Fruit fly (Drosophila melanogaster): ENCODE measurements around the gene Elovl7.

The Elovl7 gene

DNA sequence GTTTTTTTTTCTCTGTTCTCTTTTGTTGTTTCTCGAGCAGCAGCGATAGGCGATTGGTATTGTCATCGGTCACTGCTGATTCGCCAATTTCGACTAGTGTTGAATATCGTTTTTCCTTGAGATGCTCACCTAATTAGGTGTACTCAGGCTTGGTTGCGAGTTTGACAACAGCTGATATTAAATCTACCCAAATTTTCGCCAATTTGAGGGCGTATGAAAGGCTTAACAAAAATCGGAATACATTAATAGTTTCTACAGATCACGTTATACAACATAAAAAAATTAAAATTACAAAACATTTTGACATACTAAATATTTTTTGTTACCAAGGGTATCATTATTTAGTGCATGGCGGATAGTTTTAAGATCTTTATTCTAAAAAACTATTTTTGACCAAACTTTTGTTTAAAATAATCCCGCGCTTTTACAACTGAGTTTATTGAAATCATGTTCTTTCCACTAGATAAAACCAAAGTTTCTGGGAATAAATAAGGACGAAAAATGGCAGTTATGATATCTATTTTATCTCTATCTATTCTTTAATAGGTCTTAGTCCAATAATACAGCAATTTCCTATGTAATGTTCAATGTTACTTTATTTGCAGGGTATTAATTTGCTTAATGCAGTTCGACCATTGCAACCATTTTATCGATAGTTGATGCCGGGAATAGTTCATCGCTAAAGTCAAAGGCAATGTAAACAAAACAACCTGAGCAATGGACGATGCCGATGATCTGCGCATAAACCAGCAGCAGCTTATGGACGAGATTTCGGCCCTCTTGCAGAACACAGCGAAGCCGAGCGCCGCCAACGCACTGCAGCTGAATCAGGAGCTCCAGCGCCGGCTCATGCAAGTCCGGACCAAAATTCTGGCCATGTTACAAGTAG, 17.7 kb upstream of the Elovl7 start, which contains the start of the genes CG10435 and Pbp95 (continued):
- no peak for TF ChIP-seq oc (tag; optimal IDR thresholded peaks at IDR 0.05)
- peak; percentile 80 for TF ChIP-seq Dll (GFP tag; IDR thresholded peaks at IDR 0.05; ENCODE audit: partially characterized antibody)
- no peak for TF ChIP-seq CG8290 (GFP tag; optimal IDR thresholded peaks at IDR 0.05)
- TF ChIP-seq CG8290 (tag; optimal IDR thresholded peaks at IDR 0.05) = no peak
- TF ChIP-seq repo (GFP tag; optimal IDR thresholded peaks at IDR 0.05) = no peak
- TF ChIP-seq gt (GFP tag; IDR thresholded peaks at IDR 0.05) = no peak
- no peak for TF ChIP-seq CG12071 (GFP tag; optimal IDR thresholded peaks at IDR 0.05)
- TF ChIP-seq CG4730 (GFP tag; IDR thresholded peaks at IDR 0.05) = no peak
- no peak for TF ChIP-seq Lhr (GFP tag; optimal IDR thresholded peaks at IDR 0.05)
- peak; percentile 66 for TF ChIP-seq HLH54F (GFP tag; optimal IDR thresholded peaks at IDR 0.05)
- peak; percentile 40 for TF ChIP-seq fu2 (GFP tag; optimal IDR thresholded peaks at IDR 0.05)
- no peak for TF ChIP-seq CG6765 (GFP tag; optimal IDR thresholded peaks at IDR 0.05)
- peak; percentile 82 for TF ChIP-seq vvl (GFP tag; IDR thresholded peaks at IDR 0.05)
- TF ChIP-seq Dip3 (GFP tag; optimal IDR thresholded peaks at IDR 0.05) = peak; percentile 18
- TF ChIP-seq hth (optimal IDR thresholded peaks at IDR 0.05) = no peak
- TF ChIP-seq Dad (GFP tag; optimal IDR thresholded peaks at IDR 0.05) = peak; percentile 46
- 0 out of 2 replicates have a peak, but pooled peaks have one; percentile 38 for TF ChIP-seq toy (GFP tag; IDR thresholded peaks at IDR 0.05)
- TF ChIP-seq corto (GFP tag; optimal IDR thresholded peaks at IDR 0.05) = no peak
- peak; percentile 45 for TF ChIP-seq Atf-2 (GFP tag; optimal IDR thresholded peaks at IDR 0.05)
- TF ChIP-seq Hr78 (GFP tag; optimal IDR thresholded peaks at IDR 0.05) = no peak
- TF ChIP-seq kay (GFP tag; optimal IDR thresholded peaks at IDR 0.05) = no peak
- peak; percentile 63 for TF ChIP-seq bab2 (GFP tag; optimal IDR thresholded peaks at IDR 0.05)
- TF ChIP-seq Myb (GFP tag; optimal IDR thresholded peaks at IDR 0.05) = peak; percentile 36
- no peak for TF ChIP-seq CG34376 (GFP tag; optimal IDR thresholded peaks at IDR 0.05)
- TF ChIP-seq CG2712 (tag; optimal IDR thresholded peaks at IDR 0.05) = peak; percentile 58
- peak; percentile 13 for TF ChIP-seq CG18011 (GFP tag; optimal IDR thresholded peaks at IDR 0.05)
- 0 out of 2 replicates have a peak, but pooled peaks have one; percentile 18 for TF ChIP-seq Adf1 (GFP tag; IDR thresholded peaks at IDR 0.05)
- no peak for TF ChIP-seq CG8388 (GFP tag; optimal IDR thresholded peaks at IDR 0.05)
- TF ChIP-seq CG6689 (GFP tag; IDR thresholded peaks at IDR 0.05) = peak; percentile 60
- peak; percentile 66 for TF ChIP-seq Doc3 (GFP tag; IDR thresholded peaks at IDR 0.05; ENCODE audit: partially characterized antibody)
- TF ChIP-seq CG15011 (GFP tag; optimal IDR thresholded peaks at IDR 0.05) = no peak
- peak; percentile 5 for TF ChIP-seq CG1602 (GFP tag; optimal IDR thresholded peaks at IDR 0.05)
- TF ChIP-seq salm (tag; optimal IDR thresholded peaks at IDR 0.05) = no peak
- no peak for TF ChIP-seq CG15073 (GFP tag; optimal IDR thresholded peaks at IDR 0.05)
- TF ChIP-seq CG11695 (GFP tag; IDR thresholded peaks at IDR 0.05) = peak; percentile 51; the same call in 1 of the 3 replicates
- no peak for TF ChIP-seq eve (GFP tag; optimal IDR thresholded peaks at IDR 0.05)
- TF ChIP-seq Asciz (GFP tag; optimal IDR thresholded peaks at IDR 0.05) = no peak
- peak; percentile 24 for TF ChIP-seq dmrt11E (tag; optimal IDR thresholded peaks at IDR 0.05)
- no peak for TF ChIP-seq Meics (GFP tag; optimal IDR thresholded peaks at IDR 0.05)
- TF ChIP-seq eyg (GFP tag; optimal IDR thresholded peaks at IDR 0.05) = no peak
- peak; percentile 55 for TF ChIP-seq sisA (GFP tag; IDR thresholded peaks at IDR 0.05)
- TF ChIP-seq odd (GFP tag; optimal IDR thresholded peaks at IDR 0.05) = no peak
- TF ChIP-seq exex (tag; optimal IDR thresholded peaks at IDR 0.05) = no peak
- TF ChIP-seq Neu2 (GFP tag; optimal IDR thresholded peaks at IDR 0.05; ENCODE audit: borderline replicate concordance) = no peak
- TF ChIP-seq CG18619 (GFP tag; optimal IDR thresholded peaks at IDR 0.05) = peak; percentile 51
- no peak for TF ChIP-seq onecut (GFP tag; IDR thresholded peaks at IDR 0.05)
- 0 out of 2 replicates have a peak, but pooled peaks have one; percentile 38 for TF ChIP-seq stc (GFP tag; IDR thresholded peaks at IDR 0.05)
- no peak for TF ChIP-seq CG10543 (GFP tag; optimal IDR thresholded peaks at IDR 0.05)
- TF ChIP-seq Usf (GFP tag; optimal IDR thresholded peaks at IDR 0.05) = no peak

All from whole organism, embryonic.